Fruit fly (Drosophila melanogaster) whole organism, prepupa: ENCODE results near the gene CG13965.

ENCODE experiments used
- CG10631 ChIP-seq: fragments of 200-800 bp; sonication (Bioruptor generic); optimal IDR thresholded peaks from 2 replicates; lab custom pipeline; 2016; ENCODE audit warnings: missing biosample characterization, missing genetic modification characterization
- CG10669 ChIP-seq: fragments of 200-800 bp; sonication (Bioruptor generic); optimal IDR thresholded peaks from 3 replicates; lab custom pipeline; 2018; ENCODE audit warnings: missing biosample characterization, mild to moderate bottlenecking, missing genetic modification characterization, moderate library complexity
- CG11762 ChIP-seq: fragments of 200-800 bp; sonication (Bioruptor generic); optimal IDR thresholded peaks from 3 replicates; lab custom pipeline; 2016; ENCODE audit warnings: missing biosample characterization, missing genetic modification characterization; ENCODE audit not compliant: insufficient read depth
- CG15336 ChIP-seq: fragments of 200-800 bp; sonication (Bioruptor generic); IDR thresholded peaks from 2 replicates; pipeline ENCODE4 v1.3.6; 2022; ENCODE audit warnings: missing biosample characterization, missing genetic modification characterization
- CG1621 ChIP-seq: fragments of 200-800 bp; sonication (Bioruptor generic); optimal IDR thresholded peaks from 3 replicates; lab custom pipeline; 2018; ENCODE audit warnings: missing biosample characterization, mild to moderate bottlenecking, missing genetic modification characterization
- CG3032 ChIP-seq: fragments of 200-800 bp; optimal IDR thresholded peaks from 2 replicates; lab custom pipeline; 2019; ENCODE audit warnings: missing biosample characterization, mild to moderate bottlenecking, missing genetic modification characterization, moderate library complexity
- CG31627 ChIP-seq: fragments of 200-800 bp; sonication (Bioruptor generic); optimal IDR thresholded peaks from 3 replicates; lab custom pipeline; 2016; ENCODE audit warnings: missing biosample characterization, missing genetic modification characterization
- CG32006 ChIP-seq: fragments of 200-800 bp; sonication (Bioruptor generic); optimal IDR thresholded peaks from 3 replicates; lab custom pipeline; 2017; ENCODE audit warnings: missing biosample characterization, mild to moderate bottlenecking, missing genetic modification characterization
- CG34406 ChIP-seq: fragments of 200-800 bp; sonication (Bioruptor generic); optimal IDR thresholded peaks from 3 replicates; lab custom pipeline; 2016; ENCODE audit warnings: missing biosample characterization, missing genetic modification characterization
- CG6163 ChIP-seq: fragments of 200-800 bp; sonication (Bioruptor generic); IDR thresholded peaks from 3 replicates; pipeline ENCODE4 v1.3.6; 2022; ENCODE audit warnings: missing biosample characterization, missing genetic modification characterization
- CG6276 ChIP-seq: fragments of 200-800 bp; sonication (Bioruptor generic); optimal IDR thresholded peaks from 2 replicates; lab custom pipeline; 2017; ENCODE audit warnings: missing biosample characterization, mild to moderate bottlenecking, missing genetic modification characterization
- CG6808 ChIP-seq: fragments of 200-800 bp; sonication (Bioruptor generic); optimal IDR thresholded peaks from 3 replicates; lab custom pipeline; 2017; ENCODE audit warnings: missing biosample characterization, missing genetic modification characterization, mild to moderate bottlenecking, moderate library complexity, missing genetic modification reagents
- CG7368 ChIP-seq: fragments of 200-800 bp; sonication (Bioruptor generic); optimal IDR thresholded peaks from 3 replicates; lab custom pipeline; 2016; ENCODE audit warnings: missing biosample characterization, missing genetic modification characterization
- CG8119 ChIP-seq: fragments of 200-800 bp; sonication (Bioruptor generic); IDR thresholded peaks from 3 replicates; pipeline ENCODE4 v1.3.6; 2022; ENCODE audit warnings: missing biosample characterization, missing genetic modification characterization
- CG8319 ChIP-seq: fragments of 200-800 bp; sonication (Bioruptor generic); optimal IDR thresholded peaks from 3 replicates; lab custom pipeline; 2016; ENCODE audit warnings: missing biosample characterization, missing genetic modification characterization
- Eip75B ChIP-seq: fragments of 200-800 bp; sonication (Bioruptor generic); optimal IDR thresholded peaks from 3 replicates; lab custom pipeline; 2016; ENCODE audit warnings: missing biosample characterization, missing genetic modification characterization
- Eip78C ChIP-seq: fragments of 200-800 bp; sonication (Bioruptor generic); peaks from one replicate; lab custom pipeline; 2016; ENCODE audit warnings: missing biosample characterization, missing genetic modification characterization
- Ets96B ChIP-seq: fragments of 200-800 bp; optimal IDR thresholded peaks from 2 replicates; lab custom pipeline; 2019; ENCODE audit warnings: missing biosample characterization, mild to moderate bottlenecking, missing genetic modification characterization, moderate library complexity
- Gug ChIP-seq: fragments of 200-800 bp; sonication (Bioruptor generic); IDR thresholded peaks from 2 replicates; pipeline ENCODE4 v1.3.6; 2022; ENCODE audit warnings: missing biosample characterization, missing genetic modification characterization
- Hr39 ChIP-seq: fragments of 200-800 bp; sonication (Bioruptor generic); optimal IDR thresholded peaks from 2 replicates; lab custom pipeline; 2016; ENCODE audit warnings: missing biosample characterization, missing genetic modification characterization
- Lpt ChIP-seq: fragments of 200-800 bp; sonication (Bioruptor generic); optimal IDR thresholded peaks from 3 replicates; lab custom pipeline; 2016; ENCODE audit warnings: missing biosample characterization, missing genetic modification characterization
- Met ChIP-seq: fragments of 200-800 bp; sonication (Bioruptor generic); optimal IDR thresholded peaks from 3 replicates; lab custom pipeline; 2016; ENCODE audit warnings: missing biosample characterization, missing genetic modification characterization
- OdsH ChIP-seq: fragments of 200-800 bp; sonication (Bioruptor generic); optimal IDR thresholded peaks from 3 replicates; lab custom pipeline; 2016; ENCODE audit warnings: missing biosample characterization, missing genetic modification characterization
- Sox102F ChIP-seq: fragments of 200-800 bp; sonication (Bioruptor generic); optimal IDR thresholded peaks from 2 replicates; lab custom pipeline; 2016; ENCODE audit warnings: missing biosample characterization, mild to moderate bottlenecking, missing genetic modification characterization
- Sox14 ChIP-seq: fragments of 200-800 bp; sonication (Bioruptor generic); optimal IDR thresholded peaks from 3 replicates; lab custom pipeline; 2016; ENCODE audit warnings: missing biosample characterization, missing genetic modification characterization
- Sox15 ChIP-seq: fragments of 200-800 bp; sonication (Bioruptor generic); optimal IDR thresholded peaks from 3 replicates; lab custom pipeline; 2016; ENCODE audit warnings: missing biosample characterization, missing genetic modification characterization
- achi ChIP-seq: fragments of 200-800 bp; sonication (Bioruptor generic); optimal IDR thresholded peaks from 3 replicates; lab custom pipeline; 2016; ENCODE audit warnings: missing biosample characterization, missing genetic modification characterization
- acj6 ChIP-seq: fragments of 200-800 bp; sonication (Bioruptor generic); optimal IDR thresholded peaks from 3 replicates; lab custom pipeline; 2016; ENCODE audit warnings: missing biosample characterization, missing genetic modification characterization
- eg ChIP-seq: fragments of 200-800 bp; sonication (Bioruptor generic); IDR thresholded peaks from 3 replicates; pipeline ENCODE4 v1.3.6; 2022; ENCODE audit warnings: missing biosample characterization, missing genetic modification characterization
- esn ChIP-seq: fragments of 200-800 bp; sonication (Bioruptor generic); optimal IDR thresholded peaks from 2 replicates; lab custom pipeline; 2016; ENCODE audit warnings: missing biosample characterization, mild to moderate bottlenecking, missing genetic modification characterization, moderate library complexity
- fd59A ChIP-seq: fragments of 200-800 bp; sonication (Bioruptor generic); optimal IDR thresholded peaks from 2 replicates; lab custom pipeline; 2017; ENCODE audit warnings: missing biosample characterization, mild to moderate bottlenecking, missing genetic modification characterization, missing genetic modification reagents
- fkh ChIP-seq: fragments of 200-800 bp; sonication (Bioruptor generic); optimal IDR thresholded peaks from 3 replicates; lab custom pipeline; 2017; ENCODE audit warnings: missing biosample characterization, mild to moderate bottlenecking, missing genetic modification characterization, moderate library complexity
- lz ChIP-seq: fragments of 200-800 bp; sonication (Bioruptor generic); optimal IDR thresholded peaks from 3 replicates; lab custom pipeline; 2016; ENCODE audit warnings: missing biosample characterization, missing genetic modification characterization
- net ChIP-seq: fragments of 200-800 bp; sonication (Bioruptor generic); optimal IDR thresholded peaks from 3 replicates; lab custom pipeline; 2016; ENCODE audit warnings: missing biosample characterization, missing genetic modification characterization
- pdm3 ChIP-seq: fragments of 200-800 bp; sonication (Bioruptor generic); optimal IDR thresholded peaks from 3 replicates; lab custom pipeline; 2016; ENCODE audit warnings: missing biosample characterization, missing genetic modification characterization
- salr ChIP-seq, 2 experiments: fragments of 200-800 bp; sonication (Bioruptor generic); optimal IDR thresholded peaks; 3 replicates each; lab custom pipeline; 2016 to 2018; ENCODE audit warnings: missing biosample characterization in 2 of 2, missing genetic modification characterization in 2 of 2, mild to moderate bottlenecking in 1 of 2
- spab ChIP-seq: fragments of 200-800 bp; sonication (Bioruptor generic); optimal IDR thresholded peaks from 2 replicates; lab custom pipeline; 2017; ENCODE audit warnings: missing biosample characterization, mild to moderate bottlenecking, missing genetic modification characterization, missing genetic modification reagents

Gene CG13965

DNA sequence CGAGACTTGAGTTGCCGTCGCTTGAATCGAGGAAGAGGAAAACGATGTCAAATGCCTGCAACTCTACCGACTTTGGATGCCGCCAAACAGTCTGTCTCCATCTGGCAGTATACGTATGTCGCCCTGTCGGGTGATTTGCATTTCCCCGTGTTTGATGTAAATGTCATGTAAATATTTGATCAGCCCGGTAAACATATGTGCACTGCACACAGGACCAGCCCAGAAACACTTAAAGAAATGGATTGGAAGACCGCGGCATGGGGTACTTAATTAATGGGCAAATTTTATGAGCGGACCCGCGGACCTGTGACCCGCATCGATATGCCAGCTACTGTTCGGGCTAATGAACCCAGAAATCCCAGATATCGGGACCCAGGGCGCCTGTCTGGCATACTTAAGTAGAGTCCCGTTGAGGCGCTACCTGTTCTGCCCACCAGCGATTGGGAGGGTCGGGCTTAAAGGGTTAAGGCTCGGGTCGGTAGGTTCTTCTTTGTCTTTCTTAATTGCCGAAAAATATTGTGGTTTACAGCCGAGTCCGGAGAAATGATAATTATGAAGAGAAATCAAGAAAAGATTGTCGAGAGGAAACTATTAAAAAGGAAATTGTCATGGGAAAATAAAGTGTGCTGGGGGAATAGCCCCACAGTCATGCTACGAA lies 24.2 kb downstream of the CG13965 start:
- TF ChIP-seq Eip78C (peak; percentile 19), pdm3 (GFP tag; lab: Kevin White, UChicago) (no peak), fkh (peak; percentile 31)

DNA sequence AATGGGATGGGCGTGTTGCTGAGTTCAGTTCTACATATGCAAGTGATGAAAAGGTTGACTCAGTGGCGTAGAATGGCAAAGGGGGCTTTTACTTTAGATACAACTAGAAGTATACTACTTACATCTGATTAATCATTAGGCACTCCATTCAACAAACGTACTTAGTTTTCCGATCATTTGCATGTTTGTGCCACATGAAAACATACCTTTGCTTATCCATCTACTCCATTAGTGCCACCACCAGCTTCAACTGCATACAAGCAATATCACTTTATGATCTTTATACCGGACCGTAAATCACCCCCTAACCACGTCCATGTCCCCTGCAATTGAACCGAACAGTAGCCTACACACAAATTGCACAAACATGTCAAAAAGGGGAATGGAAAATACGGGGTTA lies 26.0 kb downstream of the CG13965 start:
- TF ChIP-seq lz (GFP tag; lab: Kevin White, UChicago) (peak; percentile 27), CG32006 (GFP tag; lab: Kevin White, UChicago) (peak; percentile 61), CG6276 (peak; percentile 31), OdsH (GFP tag; lab: Kevin White, UChicago) (peak; percentile 43), Eip75B (GFP tag; lab: Kevin White, UChicago) (peak; percentile 38), Hr39 (GFP tag; lab: Kevin White, UChicago) (peak; percentile 32), net (GFP tag; lab: Kevin White, UChicago) (peak; percentile 23), CG7368 (GFP tag; lab: Kevin White, UChicago) (peak; percentile 31), Sox14 (GFP tag; lab: Kevin White, UChicago) (peak; percentile 26), pdm3 (GFP tag; lab: Kevin White, UChicago) (peak; percentile 39), CG6808 (GFP tag; lab: Kevin White, UChicago) (peak; percentile 61), CG15336 (GFP tag; lab: Robert Waterston, UW) (peak; percentile 47; the same call in 1 of the 2 replicates), eg (GFP tag; lab: Robert Waterston, UW) (peak; percentile 61), CG6163 (GFP tag; lab: Robert Waterston, UW) (peak; percentile 29; the same call in 1 of the 3 replicates), fd59A (GFP tag; lab: Kevin White, UChicago) (peak; percentile 31), CG10669 (GFP tag; lab: Kevin White, UChicago) (peak; percentile 49), CG11762 (peak; percentile 21), esn (GFP tag; lab: Kevin White, UChicago) (peak; percentile 35), CG3032 (tag; lab: Kevin White, UChicago) (peak; percentile 59), CG1621 (tag; lab: Kevin White, UChicago) (peak; percentile 29), Sox15 (GFP tag; lab: Kevin White, UChicago) (peak; percentile 7), CG8319 (GFP tag; lab: Kevin White, UChicago) (peak; percentile 16), Gug (peak; percentile 65), acj6 (GFP tag; lab: Kevin White, UChicago) (peak; percentile 36), Ets96B (peak; percentile 55), Eip78C (peak; percentile 52), CG34406 (peak; percentile 10), salr (GFP tag; optimal IDR thresholded peaks at IDR 0.05; lab: Kevin White, UChicago) (peak in 1 of 2 experiments; percentile 0), Sox102F (GFP tag; lab: Kevin White, UChicago) (peak; percentile 19), achi (GFP tag; lab: Kevin White, UChicago) (peak; percentile 29), spab (GFP tag; lab: Kevin White, UChicago) (peak; percentile 43), CG31627 (GFP tag; lab: Kevin White, UChicago) (peak; percentile 50), Met (peak; percentile 18), CG8119 (GFP tag; lab: Robert Waterston, UW) (peak; percentile 66; the same call in 2 of the 3 replicates), CG10631 (GFP tag; lab: Kevin White, UChicago) (peak; percentile 24), Lpt (GFP tag; lab: Kevin White, UChicago) (peak; percentile 27)
